Fruit fly (Drosophila melanogaster): ENCODE results near the gene CG7387.
A peak's percentile ranks its signal among the peaks of the same experiment; 100 is the strongest.

The CG7387 gene

dm6 chr3L:8157079-8157478 is 35.8 kb downstream of the CG7387 start (continued):
- peak; percentile 75 for TF ChIP-seq esn (GFP tag; optimal IDR thresholded peaks at IDR 0.05)
- no peak for TF ChIP-seq CG7368 (GFP tag; optimal IDR thresholded peaks at IDR 0.05)
- no peak for TF ChIP-seq fkh (GFP tag; optimal IDR thresholded peaks at IDR 0.05)
- no peak for TF ChIP-seq CG6808 (GFP tag; optimal IDR thresholded peaks at IDR 0.05)
- peak; percentile 90 for TF ChIP-seq svp (GFP tag)
- TF ChIP-seq Eip75B (GFP tag; optimal IDR thresholded peaks at IDR 0.05) = peak; percentile 51
- peak; percentile 41 for TF ChIP-seq achi (GFP tag; optimal IDR thresholded peaks at IDR 0.05)
- no peak for TF ChIP-seq Lpt (GFP tag; optimal IDR thresholded peaks at IDR 0.05)
- TF ChIP-seq lz (GFP tag; optimal IDR thresholded peaks at IDR 0.05) = peak; percentile 59
- TF ChIP-seq eg (GFP tag; IDR thresholded peaks at IDR 0.05) = no peak
- peak; percentile 72 for TF ChIP-seq topi (GFP tag; optimal IDR thresholded peaks at IDR 0.05)
- no peak for TF ChIP-seq net (GFP tag; optimal IDR thresholded peaks at IDR 0.05)
- TF ChIP-seq CG16779 (tag; optimal IDR thresholded peaks at IDR 0.05) = no peak
- no peak for TF ChIP-seq CG1621 (tag; optimal IDR thresholded peaks at IDR 0.05)
- TF ChIP-seq Met (GFP tag; optimal IDR thresholded peaks at IDR 0.05) = peak; percentile 66
- peak; percentile 6 for TF ChIP-seq CG32006 (GFP tag; optimal IDR thresholded peaks at IDR 0.05)
- TF ChIP-seq OdsH (GFP tag; optimal IDR thresholded peaks at IDR 0.05) = peak; percentile 63
- peak; percentile 32 for TF ChIP-seq Sox15 (GFP tag; optimal IDR thresholded peaks at IDR 0.05)
- TF ChIP-seq CG6276 (GFP tag; optimal IDR thresholded peaks at IDR 0.05) = no peak
- peak; percentile 58 for TF ChIP-seq CG31627 (GFP tag; optimal IDR thresholded peaks at IDR 0.05)
- peak; percentile 67 for TF ChIP-seq CG34406 (GFP tag; optimal IDR thresholded peaks at IDR 0.05)

dm6 chr3L:8156199-8156598 is 36.7 kb downstream of the CG7387 start:
- TF ChIP-seq eg (GFP tag; IDR thresholded peaks at IDR 0.05) (peak; percentile 44; the same call in 1 of the 3 replicates), net (GFP tag; optimal IDR thresholded peaks at IDR 0.05) (peak; percentile 15), pdm3 (GFP tag; optimal IDR thresholded peaks at IDR 0.05) (peak; percentile 31), CG3919 (GFP tag; optimal IDR thresholded peaks at IDR 0.05) (peak; percentile 42), Sox14 (GFP tag; optimal IDR thresholded peaks at IDR 0.05) (no peak), CG15336 (GFP tag; IDR thresholded peaks at IDR 0.05) (peak; percentile 41; the same call in 1 of the 2 replicates), CG6792 (GFP tag; optimal IDR thresholded peaks at IDR 0.05) (no peak), Eip78C (GFP tag) (peak; percentile 78), fd59A (GFP tag; optimal IDR thresholded peaks at IDR 0.05) (no peak), lz (GFP tag; optimal IDR thresholded peaks at IDR 0.05) (peak; percentile 23), OdsH (GFP tag; optimal IDR thresholded peaks at IDR 0.05) (peak; percentile 17), Hr4 (GFP tag; optimal IDR thresholded peaks at IDR 0.05) (peak; percentile 15), acj6 (GFP tag; optimal IDR thresholded peaks at IDR 0.05) (peak; percentile 28), cyc (GFP tag; optimal IDR thresholded peaks at IDR 0.05) (peak; percentile 11), fkh (GFP tag; optimal IDR thresholded peaks at IDR 0.05) (no peak), CG6276 (GFP tag; optimal IDR thresholded peaks at IDR 0.05) (peak; percentile 36), Ets21C (GFP tag; optimal IDR thresholded peaks at IDR 0.05) (no peak), esn (GFP tag; optimal IDR thresholded peaks at IDR 0.05) (peak; percentile 21), CG32006 (GFP tag; optimal IDR thresholded peaks at IDR 0.05) (peak; percentile 22), ss (GFP tag; optimal IDR thresholded peaks at IDR 0.05) (peak in 1 of 2 experiments; percentile 22), CG6163 (GFP tag; IDR thresholded peaks at IDR 0.05) (peak; percentile 68), CG34406 (GFP tag; optimal IDR thresholded peaks at IDR 0.05) (peak; percentile 45), Ets96B (tag; optimal IDR thresholded peaks at IDR 0.05) (peak; percentile 1), Met (GFP tag; optimal IDR thresholded peaks at IDR 0.05) (peak; percentile 29), CG3032 (tag; optimal IDR thresholded peaks at IDR 0.05) (peak; percentile 34), svp (GFP tag) (peak; percentile 75), Smox (GFP tag; optimal IDR thresholded peaks at IDR 0.05) (peak; percentile 12), CG9139 (GFP tag; optimal IDR thresholded peaks at IDR 0.05) (no peak), CG8632 (GFP tag; optimal IDR thresholded peaks at IDR 0.05) (peak; percentile 29), topi (GFP tag; optimal IDR thresholded peaks at IDR 0.05) (peak; percentile 22), CG10669 (GFP tag; optimal IDR thresholded peaks at IDR 0.05) (peak; percentile 16)
